Fruit fly (Drosophila melanogaster): ENCODE results near the gene CG14551.
A peak's percentile ranks its signal among the peaks of the same experiment; 100 is the strongest.

The CG14551 gene

dm6 chr3R:26031968-26032610 lies 30.7 kb downstream of the CG14551 start (continued):
- TF ChIP-seq mld (GFP tag; IDR thresholded peaks at IDR 0.05; ENCODE audit: partially characterized antibody) (no peak), dysf (GFP tag; IDR thresholded peaks at IDR 0.05) (0 out of 3 replicates have a peak, but pooled peaks have one; percentile 31), seq (GFP tag; IDR thresholded peaks at IDR 0.05) (no peak), CG12219 (GFP tag; optimal IDR thresholded peaks at IDR 0.05) (no peak), CG17361 (GFP tag; IDR thresholded peaks at IDR 0.05) (no peak), Blimp-1 (GFP tag; optimal IDR thresholded peaks at IDR 0.05) (no peak), CG4282 (GFP tag; optimal IDR thresholded peaks at IDR 0.05) (no peak), Hey (tag; optimal IDR thresholded peaks at IDR 0.05) (peak; percentile 100)

- TF ChIP-seq HLHmδ (GFP tag; optimal IDR thresholded peaks at IDR 0.05) (peak; percentile 80), Kr (GFP tag; optimal IDR thresholded peaks at IDR 0.05) (peak; percentile 54), oc (tag; optimal IDR thresholded peaks at IDR 0.05) (peak; percentile 68), Xrp1 (GFP tag; IDR thresholded peaks at IDR 0.05) (peak; percentile 11; the same call in 1 of the 2 replicates), kah (GFP tag; optimal IDR thresholded peaks at IDR 0.05) (peak; percentile 64), hth (optimal IDR thresholded peaks at IDR 0.05) (peak; percentile 66), zen (tag; optimal IDR thresholded peaks at IDR 0.05) (peak; percentile 97), CG6854 (GFP tag; optimal IDR thresholded peaks at IDR 0.05) (no peak), CG10209 (GFP tag; optimal IDR thresholded peaks at IDR 0.05) (peak; percentile 89), her (GFP tag; optimal IDR thresholded peaks at IDR 0.05) (no peak), Ets65A (GFP tag) (no peak), Stat92E (GFP tag; optimal IDR thresholded peaks at IDR 0.05) (peak in 1 of 3 experiments; percentile 6), CG4360 (GFP tag; IDR thresholded peaks at IDR 0.05) (0 out of 2 replicates have a peak, but pooled peaks have one; percentile 46), Ptx1 (GFP tag; IDR thresholded peaks at IDR 0.05) (no peak), da (GFP tag; optimal IDR thresholded peaks at IDR 0.05) (peak; percentile 45), lov (optimal IDR thresholded peaks at IDR 0.05) (peak; percentile 100), lov (GFP tag; IDR thresholded peaks at IDR 0.05) (no peak), CG8281 (tag; optimal IDR thresholded peaks at IDR 0.05) (peak; percentile 100), CG17912 (GFP tag; optimal IDR thresholded peaks at IDR 0.05) (peak; percentile 10), CG2199 (GFP tag; IDR thresholded peaks at IDR 0.05) (peak; percentile 57; the same call in 1 of the 3 replicates), gem (tag; optimal IDR thresholded peaks at IDR 0.05) (no peak), cad (GFP tag; optimal IDR thresholded peaks at IDR 0.05) (peak; percentile 47), ac (GFP tag; optimal IDR thresholded peaks at IDR 0.05) (peak; percentile 90), gcm (GFP tag; optimal IDR thresholded peaks at IDR 0.05) (peak; percentile 21), odd (GFP tag; optimal IDR thresholded peaks at IDR 0.05) (peak; percentile 64), schlank (tag; optimal IDR thresholded peaks at IDR 0.05) (no peak), CG15269 (tag; optimal IDR thresholded peaks at IDR 0.05) (peak; percentile 71), H15 (GFP tag; IDR thresholded peaks at IDR 0.05) (no peak), CG15479 (GFP tag; optimal IDR thresholded peaks at IDR 0.05) (peak; percentile 93), sc (optimal IDR thresholded peaks at IDR 0.05) (peak in 1 of 2 experiments; percentile 100), sc (GFP tag; optimal IDR thresholded peaks at IDR 0.05) (no peak), CG18262 (tag; optimal IDR thresholded peaks at IDR 0.05) (no peak), CG2889 (GFP tag; IDR thresholded peaks at IDR 0.05) (no peak), fru (optimal IDR thresholded peaks at IDR 0.05) (peak; percentile 63), twi (tag; optimal IDR thresholded peaks at IDR 0.05) (peak; percentile 79), kni (GFP tag; optimal IDR thresholded peaks at IDR 0.05) (peak; percentile 84), CG7271 (tag; optimal IDR thresholded peaks at IDR 0.05) (no peak), CG30020 (tag; optimal IDR thresholded peaks at IDR 0.05) (no peak), br (optimal IDR thresholded peaks at IDR 0.05) (no peak), pros (GFP tag; optimal IDR thresholded peaks at IDR 0.05) (peak; percentile 75), chm (GFP tag; IDR thresholded peaks at IDR 0.05) (peak; percentile 44; the same call in 1 of the 2 replicates), cg (GFP tag; optimal IDR thresholded peaks at IDR 0.05) (peak; percentile 78)
Measured at dm6 chr3R:26030562-26030961, 32.2 kb downstream of the CG14551 start.

All from whole organism, embryonic.